Fruit fly (Drosophila melanogaster) whole organism, prepupa: Measurements from ENCODE around the gene Hsp70Ba.

Experiments used
- CG34406 ChIP-seq: fragments of 200-800 bp; sonication (Bioruptor generic); optimal IDR thresholded peaks from 3 replicates; lab custom pipeline; 2016; ENCODE audit warnings: missing biosample characterization, missing genetic modification characterization
- CG6854 ChIP-seq: fragments of 200-800 bp; sonication (Bioruptor generic); optimal IDR thresholded peaks from 2 replicates; lab custom pipeline; 2017; ENCODE audit warnings: missing biosample characterization, mild to moderate bottlenecking, missing genetic modification characterization
- CG9139 ChIP-seq: fragments of 200-800 bp; sonication (Bioruptor generic); optimal IDR thresholded peaks from 3 replicates; lab custom pipeline; 2017; ENCODE audit warnings: missing biosample characterization, mild to moderate bottlenecking, missing genetic modification characterization
- Eip75B ChIP-seq: fragments of 200-800 bp; sonication (Bioruptor generic); optimal IDR thresholded peaks from 3 replicates; lab custom pipeline; 2016; ENCODE audit warnings: missing biosample characterization, missing genetic modification characterization
- Sox102F ChIP-seq: fragments of 200-800 bp; sonication (Bioruptor generic); optimal IDR thresholded peaks from 2 replicates; lab custom pipeline; 2016; ENCODE audit warnings: missing biosample characterization, mild to moderate bottlenecking, missing genetic modification characterization
- Sox14 ChIP-seq: fragments of 200-800 bp; sonication (Bioruptor generic); optimal IDR thresholded peaks from 3 replicates; lab custom pipeline; 2016; ENCODE audit warnings: missing biosample characterization, missing genetic modification characterization
- eg ChIP-seq: fragments of 200-800 bp; sonication (Bioruptor generic); IDR thresholded peaks from 3 replicates; pipeline ENCODE4 v1.3.6; 2022; ENCODE audit warnings: missing biosample characterization, missing genetic modification characterization

- TF ChIP-seq eg (GFP tag; lab: Robert Waterston, UW) (no peak), CG6854 (no peak), Eip75B (GFP tag; lab: Kevin White, UChicago) (no peak), CG9139 (no peak), Sox102F (GFP tag; lab: Kevin White, UChicago) (no peak), Sox14 (GFP tag; lab: Kevin White, UChicago) (peak; percentile 17), CG34406 (GFP tag; lab: Kevin White, UChicago) (no peak)
Measured at dm6 chr3R:12429120-12429610, 38.4 kb downstream of the Hsp70Ba start, which contains the start of the genes CG5641 and CG5245.
